Fruit fly (Drosophila melanogaster) whole organism, embryonic: Measurements from ENCODE around the gene CG8159.

Experiments used
- CG12071 ChIP-seq: fragments of 200-800 bp; sonication (Bioruptor generic); optimal IDR thresholded peaks from 3 replicates; lab custom pipeline; 2018; ENCODE audit warnings: missing biosample characterization, mild to moderate bottlenecking, missing genetic modification characterization
- HLH54F ChIP-seq: fragments of 200-800 bp; sonication (Bioruptor generic); optimal IDR thresholded peaks from 3 replicates; lab custom pipeline; 2016; ENCODE audit warnings: missing biosample characterization, missing genetic modification characterization
- Hey ChIP-seq: fragments of 200-800 bp; sonication (Bioruptor generic); optimal IDR thresholded peaks from 3 replicates; lab custom pipeline; 2018; ENCODE audit warnings: missing biosample characterization, mild to moderate bottlenecking, missing genetic modification characterization
- insv ChIP-seq, 2 experiments: fragments of 200-800 bp; sonication (Bioruptor generic); optimal IDR thresholded peaks; 3 replicates each; lab custom pipeline; 2016 to 2018; ENCODE audit warnings: missing biosample characterization in 2 of 2, missing genetic modification characterization in 2 of 2

DNA sequence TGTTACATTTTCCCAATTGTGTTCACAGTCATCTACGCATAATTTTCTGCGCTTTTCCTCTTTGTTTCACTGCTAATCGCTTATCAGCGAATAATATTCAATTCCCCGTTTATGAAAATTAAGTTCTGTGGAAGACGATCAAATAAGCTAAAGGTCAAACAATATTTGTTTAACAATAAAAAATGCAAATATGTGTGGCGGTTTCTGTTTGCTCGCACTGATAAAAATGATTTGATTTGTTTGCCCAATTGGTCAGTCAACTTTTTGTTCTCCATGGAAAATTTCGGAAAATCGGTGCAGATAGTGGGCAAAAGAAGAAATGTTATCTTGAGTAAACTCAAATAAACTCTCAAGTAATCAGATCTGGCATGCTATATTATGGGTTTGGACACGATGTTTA, 22.0 kb upstream of the CG8159 start:
- TF ChIP-seq insv (GFP tag; optimal IDR thresholded peaks at IDR 0.05; lab: Kevin White, UChicago) (no peak), HLH54F (GFP tag; lab: Kevin White, UChicago) (no peak), Hey (tag; lab: Kevin White, UChicago) (no peak), CG12071 (no peak)
